Worm (Caenorhabditis elegans): ENCODE results near the gene F31E3.6.

DNA sequence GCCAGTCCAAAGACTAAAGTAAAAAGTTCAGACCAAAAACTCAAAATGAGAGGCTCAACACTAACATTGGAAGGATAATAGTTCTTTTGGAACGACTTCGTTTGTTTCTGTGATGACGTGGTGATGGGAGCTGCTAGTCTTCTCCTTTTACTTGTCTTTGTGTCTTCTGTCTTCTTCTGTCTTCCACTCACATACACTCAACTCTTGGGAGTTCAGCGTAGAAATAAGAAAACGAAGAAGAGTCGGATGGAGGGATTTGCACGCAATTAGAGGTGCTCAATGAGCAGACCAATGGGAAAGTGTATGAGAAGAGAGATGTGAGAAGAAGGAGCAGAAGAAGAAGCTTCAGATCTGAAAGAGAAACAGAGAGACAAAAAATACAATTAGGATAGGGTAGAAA is 30.2 kb downstream of the F31E3.6 start:
- no peak for TF ChIP-seq ceh-82 (tag; optimal IDR thresholded peaks at IDR 0.05)
- TF ChIP-seq lin-11 (tag; optimal IDR thresholded peaks at IDR 0.05), result no peak
- no peak for TF ChIP-seq nhr-11 (tag; optimal IDR thresholded peaks at IDR 0.05)
- TF ChIP-seq ztf-4 (tag; optimal IDR thresholded peaks at IDR 0.05), result no peak
- TF ChIP-seq unc-39 (tag; optimal IDR thresholded peaks at IDR 0.05), result no peak
- TF ChIP-seq sma-9 (GFP tag; optimal IDR thresholded peaks at IDR 0.05), result no peak
- TF ChIP-seq sma-9 (tag; optimal IDR thresholded peaks at IDR 0.05), result no peak
- no peak for TF ChIP-seq lin-39 (tag; optimal IDR thresholded peaks at IDR 0.05)
- no peak for TF ChIP-seq ama-1 (optimal IDR thresholded peaks at IDR 0.05)
- no peak for TF ChIP-seq unc-62 (GFP tag; optimal IDR thresholded peaks at IDR 0.05)
- no peak for TF ChIP-seq elt-1 (tag; optimal IDR thresholded peaks at IDR 0.05)
- no peak for TF ChIP-seq blmp-1 (tag; optimal IDR thresholded peaks at IDR 0.05; ENCODE audit: insufficient read depth)
- no peak for TF ChIP-seq peb-1 (tag; optimal IDR thresholded peaks at IDR 0.05)
- no peak for TF ChIP-seq ceh-16 (tag; optimal IDR thresholded peaks at IDR 0.05)

Measured in whole organism, L2 larva.